Fruit fly (Drosophila melanogaster): ENCODE measurements around the gene CG8939.

DNA sequence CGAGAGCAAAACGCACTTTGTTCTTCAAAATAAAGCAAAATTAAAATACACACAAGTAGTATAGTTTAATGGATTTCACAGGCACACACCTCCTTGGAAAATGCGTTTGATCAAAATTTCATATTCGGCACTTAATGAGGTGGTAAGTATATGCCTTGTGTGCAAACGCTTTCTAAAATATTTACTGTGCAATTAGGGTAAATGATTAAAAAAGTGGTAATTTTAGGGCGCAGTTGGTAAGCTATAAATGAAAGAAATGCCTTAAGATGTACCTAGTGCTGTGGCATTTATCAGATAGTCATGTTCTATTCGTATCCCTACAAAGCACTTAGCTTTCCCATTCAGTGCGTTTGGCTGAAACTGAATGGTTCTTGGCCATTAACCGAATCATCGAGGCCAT lies 22.7 kb upstream of the CG8939 start, which contains the start of gene Or13a:
- TF ChIP-seq CG11617 (GFP tag; optimal IDR thresholded peaks at IDR 0.05) (no peak), cnc (optimal IDR thresholded peaks at IDR 0.05) (no peak), CG33017 (tag; optimal IDR thresholded peaks at IDR 0.05) (no peak), CG7101 (tag; optimal IDR thresholded peaks at IDR 0.05) (no peak), kay (GFP tag; ENCODE audit: borderline replicate concordance) (no peak), CG7045 (GFP tag; optimal IDR thresholded peaks at IDR 0.05) (no peak), CG1620 (GFP tag; optimal IDR thresholded peaks at IDR 0.05) (no peak), Mnt (GFP tag; optimal IDR thresholded peaks at IDR 0.05) (no peak), Crg-1 (GFP tag; optimal IDR thresholded peaks at IDR 0.05) (no peak), ovo (GFP tag; optimal IDR thresholded peaks at IDR 0.05) (no peak), CG5204 (GFP tag; optimal IDR thresholded peaks at IDR 0.05) (no peak), tj (GFP tag; optimal IDR thresholded peaks at IDR 0.05) (no peak), Clk (GFP tag; optimal IDR thresholded peaks at IDR 0.05) (no peak), bab1 (GFP tag; optimal IDR thresholded peaks at IDR 0.05) (no peak)
